Worm (Caenorhabditis elegans) whole organism, midembryonic: ENCODE measurements around the gene fnip-2.

Experiments used
- flt-1 ChIP-seq: fragments of 200-800 bp; sonication (Bioruptor generic); IDR thresholded peaks from 2 replicates; pipeline ENCODE4 v1.3.6; 2022; ENCODE audit warnings: missing genetic modification characterization, missing compliant biosample characterization
- klf-2 ChIP-seq: fragments of 200-800 bp; sonication (Bioruptor generic); conservative IDR thresholded peaks from 2 replicates; pipeline ENCODE4 v1.3.6; 2022; ENCODE audit warnings: missing genetic modification reagents, missing genetic modification characterization, missing compliant biosample characterization
- med-1 ChIP-seq: sonication (generic microtip); optimal IDR thresholded peaks from 2 replicates; lab custom pipeline; 2017; ENCODE audit warnings: missing genetic modification characterization, mild to moderate bottlenecking, missing compliant biosample characterization, antibody characterized with exemption, missing genetic modification reagents; ENCODE audit not compliant: insufficient read depth
- ref-1 ChIP-seq: fragments of 200-800 bp; sonication (Bioruptor generic); conservative IDR thresholded peaks from 2 replicates; pipeline ENCODE4 v1.3.6; 2022; ENCODE audit warnings: missing genetic modification reagents, missing genetic modification characterization, missing compliant biosample characterization
- tab-1 ChIP-seq: fragments of 200-800 bp; sonication (Bioruptor generic); IDR thresholded peaks from 2 replicates; pipeline ENCODE4 v1.3.6; 2022; ENCODE audit warnings: missing genetic modification characterization, missing compliant biosample characterization
- ztf-23 ChIP-seq: fragments of 200-800 bp; sonication (Bioruptor generic); IDR thresholded peaks from 2 replicates; pipeline ENCODE4 v1.3.6; 2022; ENCODE audit warnings: missing genetic modification reagents, missing genetic modification characterization, missing compliant biosample characterization

DNA sequence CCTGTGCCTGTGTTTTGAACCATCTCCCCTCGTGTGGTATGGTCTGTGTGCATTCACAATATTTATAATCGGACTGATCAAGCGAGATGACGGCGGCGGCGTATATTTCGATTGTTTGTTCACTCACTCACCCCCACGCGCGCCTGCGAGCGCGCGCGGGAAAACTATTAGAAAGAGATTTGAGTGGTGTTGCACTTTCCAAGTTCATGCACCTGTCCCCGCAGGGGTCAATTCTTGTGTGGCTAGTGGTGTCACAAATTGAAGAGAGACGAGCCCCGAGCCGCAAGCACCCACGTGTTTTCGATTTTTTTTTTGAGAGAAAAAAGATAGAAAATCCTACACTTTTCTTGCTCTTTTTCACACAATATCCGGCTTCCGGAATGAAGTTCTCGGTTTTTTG, 5.4 kb upstream of the fnip-2 start:
- TF ChIP-seq ztf-23 (GFP tag; lab: Robert Waterston, UW) = no peak
- no peak for TF ChIP-seq med-1 (GFP tag; lab: Kevin White, UChicago)
- no peak for TF ChIP-seq ref-1 (GFP tag; lab: Robert Waterston, UW)
- no peak for TF ChIP-seq klf-2 (GFP tag; lab: Robert Waterston, UW)
- TF ChIP-seq flt-1 (GFP tag; lab: Robert Waterston, UW) = no peak
- TF ChIP-seq tab-1 = no peak
